Fruit fly (Drosophila melanogaster) whole organism, embryonic: ENCODE data around the gene galla-2.

Experiments used
- Bteb2 ChIP-seq: fragments of 200-800 bp; sonication (Bioruptor generic); optimal IDR thresholded peaks from 2 replicates; lab custom pipeline; 2016; ENCODE audit warnings: missing biosample characterization, missing genetic modification characterization
- C15 ChIP-seq: fragments of 200-800 bp; sonication (Bioruptor generic); IDR thresholded peaks from 3 replicates; pipeline ENCODE4 v1.3.6; 2022; ENCODE audit warnings: missing biosample characterization, missing genetic modification characterization
- CG11247 ChIP-seq: fragments of 200-800 bp; sonication (Bioruptor generic); IDR thresholded peaks from 2 replicates; pipeline ENCODE4 v1.3.6; 2022; ENCODE audit warnings: missing biosample characterization, missing genetic modification characterization
- CG11695 ChIP-seq: fragments of 200-800 bp; sonication (Bioruptor generic); IDR thresholded peaks from 3 replicates; pipeline ENCODE4 v1.3.6; 2022; ENCODE audit warnings: missing biosample characterization, missing genetic modification characterization
- CG12769 ChIP-seq: fragments of 200-800 bp; sonication (Bioruptor generic); optimal IDR thresholded peaks from 2 replicates; lab custom pipeline; 2019; ENCODE audit warnings: missing biosample characterization, mild to moderate bottlenecking, missing genetic modification characterization, moderate library complexity
- CG13424 ChIP-seq: fragments of 200-800 bp; sonication (Bioruptor generic); optimal IDR thresholded peaks from 2 replicates; lab custom pipeline; 2019; ENCODE audit warnings: missing biosample characterization, mild to moderate bottlenecking, missing genetic modification characterization, moderate library complexity
- CG13894 ChIP-seq: fragments of 200-800 bp; sonication (Bioruptor generic); optimal IDR thresholded peaks from 3 replicates; lab custom pipeline; 2018; ENCODE audit warnings: missing biosample characterization, mild to moderate bottlenecking, missing genetic modification characterization, moderate library complexity
- CG14860 ChIP-seq: fragments of 200-800 bp; sonication (Bioruptor generic); IDR thresholded peaks from 3 replicates; pipeline ENCODE4 v1.3.6; 2022; ENCODE audit warnings: missing biosample characterization, missing genetic modification characterization; ENCODE audit not compliant: partially characterized antibody
- CG1529 ChIP-seq: fragments of 200-800 bp; sonication (Bioruptor generic); optimal IDR thresholded peaks from 3 replicates; lab custom pipeline; 2018; ENCODE audit warnings: missing biosample characterization, missing genetic modification characterization
- CG15479 ChIP-seq: fragments of 200-800 bp; sonication (Bioruptor generic); optimal IDR thresholded peaks from 3 replicates; lab custom pipeline; 2019; ENCODE audit warnings: missing biosample characterization, mild to moderate bottlenecking, missing genetic modification characterization, moderate library complexity
- CG17359 ChIP-seq: fragments of 200-800 bp; sonication (Bioruptor generic); optimal IDR thresholded peaks from 3 replicates; lab custom pipeline; 2018; ENCODE audit warnings: missing biosample characterization, mild to moderate bottlenecking, missing genetic modification characterization, moderate library complexity
- CG18011 ChIP-seq: fragments of 200-800 bp; sonication (Bioruptor generic); optimal IDR thresholded peaks from 2 replicates; lab custom pipeline; 2017; ENCODE audit warnings: missing biosample characterization, missing genetic modification characterization, mild to moderate bottlenecking, moderate library complexity, missing genotype
- CG18764 ChIP-seq: fragments of 200-800 bp; sonication (Bioruptor generic); optimal IDR thresholded peaks from 3 replicates; lab custom pipeline; 2016; ENCODE audit warnings: missing biosample characterization, missing genetic modification characterization
- CG31365 ChIP-seq: fragments of 200-800 bp; sonication (Bioruptor generic); optimal IDR thresholded peaks from 2 replicates; lab custom pipeline; 2018; ENCODE audit warnings: missing biosample characterization, mild to moderate bottlenecking, missing genetic modification characterization
- CG34224 ChIP-seq: fragments of 200-800 bp; sonication (Bioruptor generic); IDR thresholded peaks from 3 replicates; pipeline ENCODE4 v1.3.6; 2022; ENCODE audit warnings: missing biosample characterization, missing genetic modification characterization; ENCODE audit not compliant: partially characterized antibody
- CG34422 ChIP-seq: fragments of 200-800 bp; sonication (Bioruptor generic); IDR thresholded peaks from 3 replicates; pipeline ENCODE4 v1.3.6; 2022; ENCODE audit warnings: missing biosample characterization, missing genetic modification characterization
- CG6765 ChIP-seq: fragments of 200-800 bp; sonication (Bioruptor generic); optimal IDR thresholded peaks from 3 replicates; lab custom pipeline; 2017; ENCODE audit warnings: missing biosample characterization, mild to moderate bottlenecking, missing genetic modification characterization
- CG8944 ChIP-seq: fragments of 200-800 bp; sonication (Bioruptor generic); optimal IDR thresholded peaks from 3 replicates; lab custom pipeline; 2016; ENCODE audit warnings: missing biosample characterization, missing genetic modification characterization
- Chrac-16 ChIP-seq: fragments of 200-800 bp; sonication (Bioruptor generic); optimal IDR thresholded peaks from 3 replicates; lab custom pipeline; 2016; ENCODE audit warnings: missing biosample characterization, missing genetic modification characterization
- Dip3 ChIP-seq: fragments of 200-800 bp; sonication (Bioruptor generic); optimal IDR thresholded peaks from 3 replicates; lab custom pipeline; 2016; ENCODE audit warnings: missing biosample characterization, missing genetic modification characterization
- Dll ChIP-seq: fragments of 200-800 bp; sonication (Bioruptor generic); IDR thresholded peaks from 4 replicates; pipeline ENCODE4 v1.3.6; 2022; ENCODE audit warnings: missing biosample characterization, missing genetic modification characterization; ENCODE audit not compliant: partially characterized antibody
- Doc3 ChIP-seq: fragments of 200-800 bp; sonication (Bioruptor generic); IDR thresholded peaks from 3 replicates; pipeline ENCODE4 v1.3.6; 2022; ENCODE audit warnings: missing biosample characterization, missing genetic modification characterization; ENCODE audit not compliant: partially characterized antibody
- Fer3 ChIP-seq: fragments of 200-800 bp; sonication (Bioruptor generic); optimal IDR thresholded peaks from 2 replicates; lab custom pipeline; 2018; ENCODE audit warnings: missing biosample characterization, mild to moderate bottlenecking, missing genetic modification characterization, moderate library complexity
- Hsf ChIP-seq: fragments of 200-800 bp; sonication (Bioruptor generic); optimal IDR thresholded peaks from 3 replicates; lab custom pipeline; 2016; ENCODE audit warnings: missing biosample characterization, missing genetic modification characterization
- Kr ChIP-seq: fragments of 200-800 bp; sonication (Bioruptor generic); optimal IDR thresholded peaks from 2 replicates; lab custom pipeline; 2017; ENCODE audit warnings: missing biosample characterization, mild to moderate bottlenecking, missing genetic modification characterization
- Mes4 ChIP-seq: fragments of 200-800 bp; sonication (Bioruptor generic); optimal IDR thresholded peaks from 2 replicates; lab custom pipeline; 2016; ENCODE audit warnings: missing biosample characterization, missing genetic modification characterization
- Myb ChIP-seq: fragments of 200-800 bp; sonication (Bioruptor generic); optimal IDR thresholded peaks from 2 replicates; lab custom pipeline; 2016; ENCODE audit warnings: missing biosample characterization, missing genetic modification characterization
- NC2α ChIP-seq: fragments of 200-800 bp; sonication (Bioruptor generic); optimal IDR thresholded peaks from 2 replicates; lab custom pipeline; 2016; ENCODE audit warnings: missing biosample characterization, missing genetic modification characterization
- Rfx ChIP-seq: fragments of 200-800 bp; sonication (Bioruptor generic); IDR thresholded peaks from 2 replicates; pipeline ENCODE4 v1.3.6; 2022; ENCODE audit warnings: missing biosample characterization, missing genetic modification characterization
- Side ChIP-seq: fragments of 200-800 bp; sonication (Bioruptor generic); optimal IDR thresholded peaks from 2 replicates; lab custom pipeline; 2016; ENCODE audit warnings: missing biosample characterization, missing genetic modification characterization
- Stat92E ChIP-seq, 3 experiments: fragments of >200 bp in 2 of 3; fragments of 200-800 bp in 1 of 3; sonication (Bioruptor generic) in 1 of 3; optimal IDR thresholded peaks; 2 replicates each; lab custom pipeline; 2017 to 2019; ENCODE audit warnings: missing biosample characterization in 3 of 3, missing genetic modification characterization in 3 of 3, mild to moderate bottlenecking in 1 of 3, moderate library complexity in 1 of 3
- Usf ChIP-seq: fragments of 200-800 bp; sonication (Bioruptor generic); optimal IDR thresholded peaks from 2 replicates; lab custom pipeline; 2017; ENCODE audit warnings: missing genotype, missing biosample characterization, missing genetic modification characterization
- ab ChIP-seq: fragments of 200-800 bp; sonication (Bioruptor generic); optimal IDR thresholded peaks from 2 replicates; lab custom pipeline; 2016; ENCODE audit warnings: missing biosample characterization, missing genetic modification characterization
- ash1 ChIP-seq: fragments of 200-800 bp; sonication (Bioruptor generic); optimal IDR thresholded peaks from 2 replicates; lab custom pipeline; 2018; ENCODE audit warnings: missing biosample characterization, mild to moderate bottlenecking, missing genetic modification characterization
- btn ChIP-seq: fragments of 200-800 bp; sonication (Bioruptor generic); optimal IDR thresholded peaks from 2 replicates; lab custom pipeline; 2016; ENCODE audit warnings: missing biosample characterization, missing genetic modification characterization
- cato ChIP-seq: fragments of 200-800 bp; sonication (Bioruptor generic); optimal IDR thresholded peaks from 2 replicates; lab custom pipeline; 2016; ENCODE audit warnings: missing biosample characterization, missing genetic modification characterization, borderline replicate concordance
- corto ChIP-seq: fragments of 200-800 bp; sonication (Bioruptor generic); optimal IDR thresholded peaks from 2 replicates; lab custom pipeline; 2016; ENCODE audit warnings: missing biosample characterization, mild to moderate bottlenecking, missing genetic modification characterization, moderate library complexity
- dati ChIP-seq: fragments of 200-800 bp; sonication (Bioruptor generic); IDR thresholded peaks from 2 replicates; pipeline ENCODE4 v1.3.6; 2022; ENCODE audit warnings: missing biosample characterization, missing genetic modification characterization
- ems ChIP-seq: fragments of 200-800 bp; sonication (Bioruptor generic); optimal IDR thresholded peaks from 3 replicates; lab custom pipeline; 2016; ENCODE audit warnings: missing biosample characterization, missing genetic modification characterization
- eve ChIP-seq, 2 experiments: fragments of >200 bp; optimal IDR thresholded peaks; 2 replicates each; lab custom pipeline; 2017; ENCODE audit warnings: missing biosample characterization in 2 of 2, missing genetic modification characterization in 2 of 2
- hth ChIP-seq: fragments of >200 bp; optimal IDR thresholded peaks from 2 replicates; lab custom pipeline; 2017; ENCODE audit warnings: inconsistent platforms
- kah ChIP-seq: fragments of 200-800 bp; sonication (Bioruptor generic); optimal IDR thresholded peaks from 2 replicates; lab custom pipeline; 2018; ENCODE audit warnings: missing biosample characterization, mild to moderate bottlenecking, missing genetic modification characterization
- nerfin-2 ChIP-seq: fragments of 200-800 bp; sonication (Bioruptor generic); IDR thresholded peaks from 2 replicates; pipeline ENCODE4 v1.3.6; 2022; ENCODE audit warnings: missing biosample characterization, missing genetic modification characterization; ENCODE audit not compliant: partially characterized antibody
- nmo ChIP-seq: fragments of 200-800 bp; sonication (Bioruptor generic); optimal IDR thresholded peaks from 2 replicates; lab custom pipeline; 2018; ENCODE audit warnings: missing biosample characterization, mild to moderate bottlenecking, missing genetic modification characterization, moderate library complexity
- pho ChIP-seq: fragments of 200-800 bp; sonication (Bioruptor generic); optimal IDR thresholded peaks from 2 replicates; lab custom pipeline; 2016; ENCODE audit warnings: missing biosample characterization, missing genetic modification characterization
- pros ChIP-seq: fragments of 200-800 bp; sonication (Bioruptor generic); optimal IDR thresholded peaks from 3 replicates; lab custom pipeline; 2019; ENCODE audit warnings: missing biosample characterization, mild to moderate bottlenecking, missing genetic modification characterization, moderate library complexity
- psq ChIP-seq: fragments of 200-800 bp; sonication (Bioruptor generic); optimal IDR thresholded peaks from 2 replicates; lab custom pipeline; 2017; ENCODE audit warnings: missing biosample characterization, missing genetic modification characterization
- trh ChIP-seq: fragments of 200-800 bp; sonication (Bioruptor generic); optimal IDR thresholded peaks from 2 replicates; lab custom pipeline; 2016; ENCODE audit warnings: missing biosample characterization, missing genetic modification characterization
- unpg ChIP-seq: fragments of 200-800 bp; sonication (Bioruptor generic); optimal IDR thresholded peaks from 3 replicates; lab custom pipeline; 2018; ENCODE audit warnings: missing biosample characterization, mild to moderate bottlenecking, missing genetic modification characterization, moderate library complexity
- zf30C ChIP-seq: fragments of 200-800 bp; sonication (Bioruptor generic); optimal IDR thresholded peaks from 3 replicates; lab custom pipeline; 2018; ENCODE audit warnings: missing biosample characterization, mild to moderate bottlenecking, missing genetic modification characterization

galla-2 gene

dm6 chr3L:10897534-10898255 is 15.0 kb downstream of the galla-2 start (continued):
- TF ChIP-seq CG34422 (GFP tag; lab: Robert Waterston, UW): peak; percentile 29; the same call in 2 of the 3 replicates
- no peak for TF ChIP-seq Rfx
- no peak for TF ChIP-seq zf30C (GFP tag; lab: Kevin White, UChicago)
- TF ChIP-seq Dip3: no peak
- TF ChIP-seq ems (GFP tag; lab: Kevin White, UChicago): no peak
- no peak for TF ChIP-seq CG6765
- peak; percentile 21 for TF ChIP-seq CG15479 (GFP tag; lab: Kevin White, UChicago)
- TF ChIP-seq Side (GFP tag; lab: Kevin White, UChicago): no peak
- TF ChIP-seq CG34224 (GFP tag; lab: Robert Waterston, UW): no peak
- no peak for TF ChIP-seq cato (GFP tag; lab: Kevin White, UChicago)
- no peak for TF ChIP-seq CG8944 (GFP tag; lab: Kevin White, UChicago)
- no peak for TF ChIP-seq Myb (GFP tag; lab: Kevin White, UChicago)
- no peak for TF ChIP-seq Chrac-16 (GFP tag; lab: Kevin White, UChicago)
- TF ChIP-seq Mes4 (GFP tag; lab: Kevin White, UChicago): no peak
- TF ChIP-seq pho (GFP tag; lab: Kevin White, UChicago): no peak
- no peak for TF ChIP-seq Bteb2 (GFP tag; lab: Kevin White, UChicago)
- TF ChIP-seq psq (GFP tag; lab: Kevin White, UChicago): no peak
- no peak for TF ChIP-seq dati (GFP tag; lab: Robert Waterston, UW)
- TF ChIP-seq CG11695 (GFP tag; lab: Robert Waterston, UW): no peak
- no peak for TF ChIP-seq ash1 (GFP tag; lab: Kevin White, UChicago)
- TF ChIP-seq Usf: no peak
- TF ChIP-seq eve (GFP tag; optimal IDR thresholded peaks at IDR 0.05; lab: Kevin White, UChicago): peak in 1 of 2 experiments; percentile 8
- TF ChIP-seq CG11247 (GFP tag; lab: Robert Waterston, UW): no peak
- peak; percentile 25 for TF ChIP-seq Kr (GFP tag; lab: Kevin White, UChicago)
- no peak for TF ChIP-seq nmo (GFP tag; lab: Kevin White, UChicago)
- no peak for TF ChIP-seq trh
- no peak for TF ChIP-seq CG31365
- TF ChIP-seq kah (GFP tag; lab: Kevin White, UChicago): peak; percentile 65
- no peak for TF ChIP-seq NC2α (GFP tag; lab: Kevin White, UChicago)
- TF ChIP-seq unpg (GFP tag; lab: Kevin White, UChicago): no peak
- peak in 1 of 3 experiments; percentile 71 for TF ChIP-seq Stat92E (GFP tag; optimal IDR thresholded peaks at IDR 0.05; lab: Kevin White, UChicago)
- no peak for TF ChIP-seq Doc3 (GFP tag; lab: Robert Waterston, UW)
- no peak for TF ChIP-seq CG12769
- TF ChIP-seq Fer3 (tag; lab: Kevin White, UChicago): no peak
- no peak for TF ChIP-seq CG18764 (GFP tag; lab: Kevin White, UChicago)
- no peak for TF ChIP-seq CG13424 (tag; lab: Kevin White, UChicago)
- TF ChIP-seq corto (GFP tag; lab: Kevin White, UChicago): no peak
- no peak for TF ChIP-seq btn (GFP tag; lab: Kevin White, UChicago)
- no peak for TF ChIP-seq CG13894 (tag; lab: Kevin White, UChicago)
- TF ChIP-seq Dll (GFP tag; lab: Robert Waterston, UW): no peak
- no peak for TF ChIP-seq ab
- TF ChIP-seq nerfin-2 (GFP tag; lab: Robert Waterston, UW): no peak
- TF ChIP-seq pros (GFP tag; lab: Kevin White, UChicago): no peak
- TF ChIP-seq CG18011: no peak
- no peak for TF ChIP-seq Hsf (GFP tag; lab: Kevin White, UChicago)
- TF ChIP-seq CG14860: no peak
- no peak for TF ChIP-seq C15 (GFP tag; lab: Robert Waterston, UW)
- TF ChIP-seq CG1529 (GFP tag; lab: Kevin White, UChicago): no peak
- no peak for TF ChIP-seq hth (lab: Kevin White, UChicago)
- peak; percentile 4 for TF ChIP-seq CG17359 (tag; lab: Kevin White, UChicago)
